Worm (Caenorhabditis elegans) whole organism, L1 larva: ENCODE results near the gene ZK899.6.
"Not testable (repeated sequence)": the region's sequence is repeated elsewhere in the genome, so short reads cannot be mapped to it uniquely, and the experiment has no call there.

Experiments used
- ceh-8 ChIP-seq: fragments of 200-800 bp; sonication (Bioruptor generic); optimal IDR thresholded peaks from 2 replicates; lab custom pipeline; 2018; ENCODE audit warnings: mild to moderate bottlenecking, missing genetic modification characterization, moderate library complexity, missing compliant biosample characterization
- elt-3 ChIP-seq, 6 experiments: fragments of 150-350 bp in 1 of 6; sonication (generic microtip); optimal IDR thresholded peaks; 2 replicates each; lab custom pipeline; 2017 to 2018; ENCODE audit warnings: missing biosample characterization in 6 of 6, missing genetic modification characterization in 6 of 6, inconsistent platforms in 1 of 6
- lin-39 ChIP-seq: fragments of 150-350 bp; optimal IDR thresholded peaks from 2 replicates; lab custom pipeline; 2014; ENCODE audit warnings: missing biosample characterization, missing genetic modification reagents, missing genetic modification characterization
- nhr-19 ChIP-seq: fragments of 200-800 bp; sonication (Bioruptor generic); conservative IDR thresholded peaks from 2 replicates; pipeline ENCODE4 v1.3.6; 2022; ENCODE audit warnings: missing genetic modification characterization, missing compliant biosample characterization
- nhr-28 ChIP-seq: fragments of 150-350 bp; optimal IDR thresholded peaks from 2 replicates; lab custom pipeline; 2014; ENCODE audit warnings: missing biosample characterization, missing genetic modification characterization
- snpc-4 ChIP-seq: fragments of 150-350 bp; optimal IDR thresholded peaks from 2 replicates; lab custom pipeline; 2014; ENCODE audit warnings: missing biosample characterization, missing genetic modification characterization
- swsn-7 ChIP-seq: sonication (generic microtip); optimal IDR thresholded peaks from 2 replicates; lab custom pipeline; 2016; ENCODE audit warnings: missing genetic modification characterization, missing compliant biosample characterization
- unc-130 ChIP-seq: fragments of 150-350 bp; optimal IDR thresholded peaks from 2 replicates; lab custom pipeline; 2017; ENCODE audit warnings: missing biosample characterization, missing genetic modification characterization, inconsistent platforms
- unc-62 ChIP-seq: fragments of 150-350 bp; optimal IDR thresholded peaks from 2 replicates; lab custom pipeline; 2014; ENCODE audit warnings: missing biosample characterization, missing genetic modification reagents, missing genetic modification characterization

ce11 chrX:9463045-9463444 lies at the start of gene ZK899.6:
- TF ChIP-seq snpc-4 (tag; lab: Kevin White, UChicago); lin-39 (tag; lab: Kevin White, UChicago); swsn-7; nhr-19 (GFP tag; lab: Robert Waterston, UW); nhr-28 (tag; lab: Kevin White, UChicago); unc-62 (GFP tag; lab: Kevin White, UChicago); unc-130 (tag; lab: Kevin White, UChicago); elt-3 (tag; optimal IDR thresholded peaks at IDR 0.05; lab: Kevin White, UChicago); ceh-8 (GFP tag; lab: Kevin White, UChicago): not testable (repeated sequence)
